Worm (Caenorhabditis elegans): ENCODE results near the gene his-16.
"Not testable (repeated sequence)": the region's sequence is repeated elsewhere in the genome, so short reads cannot be mapped to it uniquely, and the experiment has no call there.

The his-16 gene

DNA sequence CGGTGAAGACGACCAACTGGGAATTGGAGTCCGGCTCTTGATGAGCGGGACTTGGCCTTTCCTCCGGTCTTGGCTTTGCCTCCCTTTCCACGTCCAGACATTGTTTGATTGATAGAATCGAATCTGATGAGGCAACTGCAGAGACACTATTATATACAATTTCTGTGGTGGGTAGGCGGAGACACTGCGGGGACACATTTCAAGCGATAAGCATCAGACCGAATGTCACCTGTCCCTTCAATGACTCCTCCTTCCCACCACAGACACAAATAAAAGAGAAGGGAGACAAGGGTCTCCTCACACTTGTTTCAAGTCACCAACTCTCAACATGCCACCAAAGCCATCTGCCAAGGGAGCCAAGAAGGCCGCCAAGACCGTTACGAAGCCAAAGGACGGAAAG, at the start of gene his-16:
Gene his-16 (minus strand): TSS at position 101 of the 400 bp plus-strand sequence.
- TF ChIP-seq peb-1 (tag; optimal IDR thresholded peaks at IDR 0.05); unc-62 (GFP tag; optimal IDR thresholded peaks at IDR 0.05); nhr-6 (tag; optimal IDR thresholded peaks at IDR 0.05): not testable (repeated sequence)

DNA sequence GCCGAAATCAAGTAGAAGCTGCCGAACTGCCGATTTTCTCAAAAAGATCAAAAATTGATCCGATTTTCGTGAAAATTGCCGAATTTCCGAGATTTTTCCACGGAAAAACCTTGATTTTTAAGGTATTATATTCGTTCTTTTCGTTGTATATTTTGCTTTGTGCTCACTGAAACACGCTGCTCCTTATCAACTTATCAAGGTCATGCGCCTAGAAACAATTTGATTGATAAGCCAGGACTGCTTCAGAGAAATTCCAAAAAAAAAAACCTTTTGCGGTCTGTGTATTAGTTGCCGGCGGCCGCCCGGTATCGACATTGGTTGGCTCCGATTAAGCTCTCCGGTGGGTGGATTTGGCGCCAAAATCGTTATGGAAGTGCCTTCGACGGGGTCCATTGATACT, 44.5 kb upstream of the his-16 start:
- peak; percentile 37 for TF ChIP-seq fos-1 (tag; optimal IDR thresholded peaks at IDR 0.05)
- no peak for TF ChIP-seq ztf-4 (tag; optimal IDR thresholded peaks at IDR 0.05)
- no peak for TF ChIP-seq sma-9 (GFP tag; optimal IDR thresholded peaks at IDR 0.05)
- TF ChIP-seq sma-9 (tag; optimal IDR thresholded peaks at IDR 0.05): no peak
- no peak for TF ChIP-seq ZK546.5 (tag; optimal IDR thresholded peaks at IDR 0.05)
- TF ChIP-seq nhr-6 (tag; optimal IDR thresholded peaks at IDR 0.05): no peak
- no peak for TF ChIP-seq zag-1 (tag; optimal IDR thresholded peaks at IDR 0.05)
- no peak for TF ChIP-seq crh-2 (tag; optimal IDR thresholded peaks at IDR 0.05)
- no peak for TF ChIP-seq F13H6.1 (tag; optimal IDR thresholded peaks at IDR 0.05)

DNA sequence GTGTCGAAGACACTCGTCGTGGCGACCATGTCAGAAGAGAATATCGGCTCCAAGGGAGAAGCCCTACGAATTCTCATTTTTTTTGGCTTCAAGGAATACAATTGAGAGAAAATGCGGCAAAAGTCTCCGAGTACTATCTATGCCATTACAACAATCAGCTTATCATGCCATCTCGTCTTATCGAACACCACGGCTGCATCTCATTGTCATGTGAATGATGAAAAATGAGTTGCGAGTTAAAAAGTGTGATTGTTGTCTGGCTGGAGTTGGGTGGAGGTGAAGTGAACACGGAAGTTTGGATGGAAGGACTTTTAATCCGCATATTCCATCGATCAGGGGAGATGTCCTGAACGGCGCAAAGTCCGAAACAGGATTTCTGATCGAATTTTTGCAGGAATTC, 43.0 kb upstream of the his-16 start:
- TF ChIP-seq fos-1 (tag; optimal IDR thresholded peaks at IDR 0.05) (peak; percentile 86), ztf-11 (tag; optimal IDR thresholded peaks at IDR 0.05) (no peak), aly-2 (tag; optimal IDR thresholded peaks at IDR 0.05) (no peak), lin-11 (tag; optimal IDR thresholded peaks at IDR 0.05) (no peak), nhr-11 (tag; optimal IDR thresholded peaks at IDR 0.05) (no peak), lsy-2 (tag; optimal IDR thresholded peaks at IDR 0.05) (no peak), peb-1 (tag; optimal IDR thresholded peaks at IDR 0.05) (no peak), lin-13 (GFP tag; optimal IDR thresholded peaks at IDR 0.05) (no peak), Y55F3AM.14 (GFP tag; optimal IDR thresholded peaks at IDR 0.05) (no peak), nhr-21 (tag; optimal IDR thresholded peaks at IDR 0.05) (no peak), gmeb-1 (tag; optimal IDR thresholded peaks at IDR 0.05) (no peak), crh-2 (tag; optimal IDR thresholded peaks at IDR 0.05) (peak; percentile 24), F13H6.1 (tag; optimal IDR thresholded peaks at IDR 0.05) (no peak), nhr-25 (tag; optimal IDR thresholded peaks at IDR 0.05) (no peak), lin-39 (tag; optimal IDR thresholded peaks at IDR 0.05) (no peak)

DNA sequence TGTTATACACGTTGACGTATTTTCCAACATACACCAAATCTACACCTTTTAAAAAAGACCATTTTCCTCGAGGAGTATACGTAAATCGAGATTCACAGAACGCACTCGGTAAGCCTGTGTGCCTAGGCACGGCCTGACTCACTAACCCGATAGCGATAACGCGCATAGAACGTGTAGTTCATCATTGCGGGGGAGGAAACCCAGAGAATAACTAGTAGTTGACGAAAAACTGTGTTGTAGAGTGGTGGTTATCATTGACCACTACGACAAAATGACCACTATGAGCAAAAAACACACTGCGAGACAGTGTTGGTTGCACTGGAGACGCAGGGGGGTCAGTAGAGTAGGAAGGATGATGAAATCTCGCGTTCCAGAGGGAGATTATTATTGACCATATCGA, 41.9 kb upstream of the his-16 start:
- no peak for TF ChIP-seq nhr-129 (tag; optimal IDR thresholded peaks at IDR 0.05)
- peak; percentile 57 for TF ChIP-seq fos-1 (tag; optimal IDR thresholded peaks at IDR 0.05)
- no peak for TF ChIP-seq lin-39 (tag; optimal IDR thresholded peaks at IDR 0.05)
- no peak for TF ChIP-seq ama-1 (optimal IDR thresholded peaks at IDR 0.05)

DNA sequence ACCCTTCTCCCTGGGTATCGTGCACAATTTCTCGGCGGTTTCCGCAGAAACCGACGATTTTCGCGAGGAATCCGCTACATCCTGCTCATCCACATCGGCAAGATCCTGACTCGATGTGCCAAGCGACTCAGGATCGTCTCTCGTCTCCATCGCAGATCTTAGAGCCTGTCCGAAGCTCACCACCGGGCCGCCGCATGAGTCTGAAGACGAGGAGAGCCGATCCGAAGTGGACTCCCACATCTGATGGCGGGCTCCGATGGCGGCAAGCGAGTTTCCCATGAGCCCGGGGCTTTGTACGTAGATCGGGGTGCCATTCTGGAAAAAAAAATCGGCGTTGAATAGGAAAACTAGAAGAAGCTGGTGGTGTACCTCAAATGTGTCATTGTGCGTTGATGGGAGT, 40.4 kb upstream of the his-16 start:
- TF ChIP-seq alr-1 (tag; optimal IDR thresholded peaks at IDR 0.05): no peak
- TF ChIP-seq egl-27 (tag; optimal IDR thresholded peaks at IDR 0.05): no peak
- no peak for TF ChIP-seq ZK546.5 (tag; optimal IDR thresholded peaks at IDR 0.05)
- TF ChIP-seq nhr-6 (tag; optimal IDR thresholded peaks at IDR 0.05): no peak
- no peak for TF ChIP-seq nhr-237 (tag; optimal IDR thresholded peaks at IDR 0.05)
- TF ChIP-seq sma-9 (GFP tag; optimal IDR thresholded peaks at IDR 0.05): no peak
- no peak for TF ChIP-seq sma-9 (tag; optimal IDR thresholded peaks at IDR 0.05)
- no peak for TF ChIP-seq lin-11 (tag; optimal IDR thresholded peaks at IDR 0.05)
- TF ChIP-seq blmp-1 (tag; optimal IDR thresholded peaks at IDR 0.05; ENCODE audit: insufficient read depth): no peak
- TF ChIP-seq nhr-21 (tag; optimal IDR thresholded peaks at IDR 0.05): no peak
- no peak for TF ChIP-seq gmeb-1 (tag; optimal IDR thresholded peaks at IDR 0.05)
- TF ChIP-seq ztf-11 (tag; optimal IDR thresholded peaks at IDR 0.05): no peak
- TF ChIP-seq nhr-10 (tag; optimal IDR thresholded peaks at IDR 0.05): no peak
- no peak for TF ChIP-seq elt-3 (tag; optimal IDR thresholded peaks at IDR 0.05)
- no peak for TF ChIP-seq ceh-82 (tag; optimal IDR thresholded peaks at IDR 0.05)
- TF ChIP-seq mbf-1 (tag; optimal IDR thresholded peaks at IDR 0.05): no peak
- no peak for TF ChIP-seq dmd-4 (tag; optimal IDR thresholded peaks at IDR 0.05)
- no peak for TF ChIP-seq nhr-77 (tag; optimal IDR thresholded peaks at IDR 0.05)
- TF ChIP-seq lsy-2 (tag; optimal IDR thresholded peaks at IDR 0.05): no peak
- no peak for TF ChIP-seq unc-55 (GFP tag; optimal IDR thresholded peaks at IDR 0.05)
